Worm (Caenorhabditis elegans): Measurements from ENCODE around the gene Y59H11AR.4.
A peak's percentile ranks its signal among the peaks of the same experiment; 100 is the strongest.

Gene Y59H11AR.4

ce11 chrIV:8629609-8630052 lies 29.1 kb upstream of the Y59H11AR.4 start:
- no peak for TF ChIP-seq ceh-91 (GFP tag; IDR thresholded peaks at IDR 0.05)
- no peak for TF ChIP-seq let-607 (tag; optimal IDR thresholded peaks at IDR 0.05)
- TF ChIP-seq ekl-4 (GFP tag; IDR thresholded peaks at IDR 0.05) = no peak
- no peak for TF ChIP-seq lir-1 (GFP tag; conservative IDR thresholded peaks at IDR 0.05)
- TF ChIP-seq lin-35 (GFP tag; optimal IDR thresholded peaks at IDR 0.05) = peak in 1 of 3 experiments; percentile 73
- TF ChIP-seq D2030.7 (GFP tag; IDR thresholded peaks at IDR 0.05) = no peak
- TF ChIP-seq Y95B8A.8 (GFP tag; IDR thresholded peaks at IDR 0.05) = no peak
- no peak for TF ChIP-seq aptf-2 (GFP tag; conservative IDR thresholded peaks at IDR 0.05)
- TF ChIP-seq repo-1 (tag; optimal IDR thresholded peaks at IDR 0.05) = no peak
- TF ChIP-seq K12H6.12 (tag; optimal IDR thresholded peaks at IDR 0.05) = peak; percentile 77
- TF ChIP-seq attf-5 (GFP tag; optimal IDR thresholded peaks at IDR 0.05) = peak; percentile 23
- TF ChIP-seq Y67H2A.10 (GFP tag; conservative IDR thresholded peaks at IDR 0.05) = no peak
- TF ChIP-seq ztf-26 (tag; optimal IDR thresholded peaks at IDR 0.05) = no peak
- TF ChIP-seq hmg-1.2 (GFP tag; IDR thresholded peaks at IDR 0.05) = peak; percentile 58; the same call in 1 of the 2 replicates
- TF ChIP-seq lin-40 (tag; optimal IDR thresholded peaks at IDR 0.05) = no peak
- no peak for TF ChIP-seq tbp1 (GFP tag; optimal IDR thresholded peaks at IDR 0.05)
- TF ChIP-seq mxl-1 (tag; optimal IDR thresholded peaks at IDR 0.05) = no peak
- peak; percentile 4 for TF ChIP-seq somi-1 (GFP tag; optimal IDR thresholded peaks at IDR 0.05)
- no peak for TF ChIP-seq egl-44 (GFP tag; IDR thresholded peaks at IDR 0.05)
- TF ChIP-seq zfh-2 (GFP tag; conservative IDR thresholded peaks at IDR 0.05) = peak; percentile 81
- TF ChIP-seq zim-3 (tag; optimal IDR thresholded peaks at IDR 0.05) = no peak
- no peak for TF ChIP-seq efl-1 (GFP tag; optimal IDR thresholded peaks at IDR 0.05)
- TF ChIP-seq cebp-1 (GFP tag; IDR thresholded peaks at IDR 0.05) = no peak
- TF ChIP-seq cebp-1 (tag; optimal IDR thresholded peaks at IDR 0.05) = peak; percentile 25
- TF ChIP-seq mcd-1 (GFP tag; IDR thresholded peaks at IDR 0.05) = 0 out of 2 replicates have a peak, but pooled peaks have one; percentile 21
- TF ChIP-seq madf-10 (tag; optimal IDR thresholded peaks at IDR 0.05) = no peak
- TF ChIP-seq fkh-3 (tag; optimal IDR thresholded peaks at IDR 0.05) = no peak
- no peak for TF ChIP-seq atf-7 (tag; optimal IDR thresholded peaks at IDR 0.05)
- TF ChIP-seq F55B11.4 (tag; optimal IDR thresholded peaks at IDR 0.05; ENCODE audit: borderline replicate concordance, insufficient read depth) = no peak
- no peak for TF ChIP-seq tlf-1 (GFP tag; optimal IDR thresholded peaks at IDR 0.05)
- peak; percentile 53 for TF ChIP-seq chd-7 (tag; optimal IDR thresholded peaks at IDR 0.05)
- TF ChIP-seq nhr-27 (tag; optimal IDR thresholded peaks at IDR 0.05) = no peak
- TF ChIP-seq bed-1 (GFP tag; IDR thresholded peaks at IDR 0.05) = no peak
- TF ChIP-seq hlh-12 (tag; optimal IDR thresholded peaks at IDR 0.05) = no peak

- no peak for TF ChIP-seq F33H1.4 (GFP tag; IDR thresholded peaks at IDR 0.05)
- no peak for TF ChIP-seq fkh-3 (tag; optimal IDR thresholded peaks at IDR 0.05)
- no peak for TF ChIP-seq ama-1 (optimal IDR thresholded peaks at IDR 0.05)
- TF ChIP-seq ama-1 (GFP tag; optimal IDR thresholded peaks at IDR 0.05) = no peak
- TF ChIP-seq him-1 (tag; optimal IDR thresholded peaks at IDR 0.05) = no peak
- no peak for TF ChIP-seq xnd-1 (tag; optimal IDR thresholded peaks at IDR 0.05)
- 0 out of 2 replicates have a peak, but pooled peaks have one; percentile 25 for TF ChIP-seq Y53G8AR.9 (GFP tag; conservative IDR thresholded peaks at IDR 0.05)
- TF ChIP-seq nfyb-1 (GFP tag; IDR thresholded peaks at IDR 0.05) = no peak
Observed at ce11 chrIV:8628262-8628661, 27.7 kb upstream of the Y59H11AR.4 start.

Data from whole organism, young adult.